Worm (Caenorhabditis elegans): Measurements from ENCODE around the gene pqn-62.

The pqn-62 gene

ce11 chrX:5165037-5165436 is 30.9 kb upstream of the pqn-62 start, which contains the start of gene mans-3 (continued):
- TF ChIP-seq mel-28 (tag; optimal IDR thresholded peaks at IDR 0.05; ENCODE audit: borderline replicate concordance) (no peak), egl-44 (GFP tag; IDR thresholded peaks at IDR 0.05) (peak; percentile 42; the same call in 1 of the 2 replicates), ccch-3 (GFP tag; optimal IDR thresholded peaks at IDR 0.05) (no peak), Y95B8A.8 (GFP tag; IDR thresholded peaks at IDR 0.05) (no peak), F23B12.7 (tag; optimal IDR thresholded peaks at IDR 0.05; ENCODE audit: insufficient read depth) (peak; percentile 66), cebp-2 (GFP tag; IDR thresholded peaks at IDR 0.05) (no peak), rec-8 (tag; optimal IDR thresholded peaks at IDR 0.05) (no peak), ets-4 (GFP tag; optimal IDR thresholded peaks at IDR 0.05) (no peak)

- no peak for TF ChIP-seq sea-2 (GFP tag; IDR thresholded peaks at IDR 0.05)
- TF ChIP-seq repo-1 (tag; optimal IDR thresholded peaks at IDR 0.05), result no peak
- TF ChIP-seq nhr-27 (tag; optimal IDR thresholded peaks at IDR 0.05), result no peak
- TF ChIP-seq F55B11.4 (tag; optimal IDR thresholded peaks at IDR 0.05; ENCODE audit: borderline replicate concordance, insufficient read depth), result no peak
- no peak for TF ChIP-seq lin-26 (GFP tag; IDR thresholded peaks at IDR 0.05)
- TF ChIP-seq Y79H2A.3 (GFP tag; conservative IDR thresholded peaks at IDR 0.05), result no peak
- TF ChIP-seq madf-8 (GFP tag; conservative IDR thresholded peaks at IDR 0.05), result no peak
- no peak for TF ChIP-seq ceh-58 (GFP tag; IDR thresholded peaks at IDR 0.05)
- no peak for TF ChIP-seq lin-35 (GFP tag; optimal IDR thresholded peaks at IDR 0.05)
- TF ChIP-seq attf-3 (GFP tag; conservative IDR thresholded peaks at IDR 0.05), result no peak
- no peak for TF ChIP-seq aptf-2 (GFP tag; conservative IDR thresholded peaks at IDR 0.05)
- no peak for TF ChIP-seq nfya-1 (tag; optimal IDR thresholded peaks at IDR 0.05; ENCODE audit: borderline replicate concordance, insufficient read depth)
Observed at ce11 chrX:5168770-5169169, 27.1 kb upstream of the pqn-62 start.

ce11 chrX:5171085-5171484 is 24.8 kb upstream of the pqn-62 start, which contains the start of gene T03G11.10:
Gene T03G11.10, minus strand, starts transcription at chrX:5171185.
- TF ChIP-seq madf-6 (GFP tag; IDR thresholded peaks at IDR 0.05) (no peak), ceh-27 (GFP tag; optimal IDR thresholded peaks at IDR 0.05) (no peak), egrh-3 (GFP tag; IDR thresholded peaks at IDR 0.05) (no peak), dpff-1 (tag; optimal IDR thresholded peaks at IDR 0.05) (no peak), F23B12.7 (tag; optimal IDR thresholded peaks at IDR 0.05; ENCODE audit: insufficient read depth) (no peak), F37B4.10 (GFP tag; IDR thresholded peaks at IDR 0.05) (no peak), sptf-2 (GFP tag; optimal IDR thresholded peaks at IDR 0.05) (no peak), madf-8 (GFP tag; conservative IDR thresholded peaks at IDR 0.05) (no peak), ztf-3 (GFP tag; optimal IDR thresholded peaks at IDR 0.05) (no peak), mxl-1 (tag; optimal IDR thresholded peaks at IDR 0.05) (no peak), xnd-1 (tag; optimal IDR thresholded peaks at IDR 0.05) (no peak), egl-18 (GFP tag; IDR thresholded peaks at IDR 0.05) (no peak)

- no peak for TF ChIP-seq dpff-1 (tag; optimal IDR thresholded peaks at IDR 0.05)
- TF ChIP-seq hrde-1 (tag; optimal IDR thresholded peaks at IDR 0.05; ENCODE audit: borderline replicate concordance), result no peak
- TF ChIP-seq akir-1 (GFP tag; optimal IDR thresholded peaks at IDR 0.05), result no peak
- no peak for TF ChIP-seq ztf-26 (tag; optimal IDR thresholded peaks at IDR 0.05)
- TF ChIP-seq F39B2.1 (GFP tag; IDR thresholded peaks at IDR 0.05), result no peak
- no peak for TF ChIP-seq tbp1 (GFP tag; optimal IDR thresholded peaks at IDR 0.05)
- TF ChIP-seq hmg-1.2 (GFP tag; IDR thresholded peaks at IDR 0.05), result no peak
- TF ChIP-seq sdz-38 (tag; optimal IDR thresholded peaks at IDR 0.05), result no peak
- no peak for TF ChIP-seq cebp-1 (GFP tag; IDR thresholded peaks at IDR 0.05)
- TF ChIP-seq cebp-1 (tag; optimal IDR thresholded peaks at IDR 0.05), result no peak
- no peak for TF ChIP-seq snpc-1.1 (tag; optimal IDR thresholded peaks at IDR 0.05; ENCODE audit: insufficient read depth)
- no peak for TF ChIP-seq attf-6 (GFP tag; IDR thresholded peaks at IDR 0.05)
- TF ChIP-seq zfh-2 (GFP tag; conservative IDR thresholded peaks at IDR 0.05), result no peak
- no peak for TF ChIP-seq nhr-80 (tag; optimal IDR thresholded peaks at IDR 0.05)
Observed at ce11 chrX:5174256-5174655, 21.7 kb upstream of the pqn-62 start, which contains the start of gene zchc-1A. Gene zchc-1A, plus strand, starts transcription at chrX:5174369.

All from whole organism, young adult.